Fruit fly (Drosophila melanogaster) whole organism, prepupa: ENCODE data around the gene rho.

ENCODE experiments used
- CG10669 ChIP-seq: fragments of 200-800 bp; sonication (Bioruptor generic); optimal IDR thresholded peaks from 3 replicates; lab custom pipeline; 2018; ENCODE audit warnings: missing biosample characterization, mild to moderate bottlenecking, missing genetic modification characterization, moderate library complexity
- CG1621 ChIP-seq: fragments of 200-800 bp; sonication (Bioruptor generic); optimal IDR thresholded peaks from 3 replicates; lab custom pipeline; 2018; ENCODE audit warnings: missing biosample characterization, mild to moderate bottlenecking, missing genetic modification characterization
- CG16779 ChIP-seq: fragments of 200-800 bp; sonication (Bioruptor generic); optimal IDR thresholded peaks from 3 replicates; lab custom pipeline; 2017; ENCODE audit warnings: missing biosample characterization, mild to moderate bottlenecking, missing genetic modification characterization
- CG3032 ChIP-seq: fragments of 200-800 bp; optimal IDR thresholded peaks from 2 replicates; lab custom pipeline; 2019; ENCODE audit warnings: missing biosample characterization, mild to moderate bottlenecking, missing genetic modification characterization, moderate library complexity
- CG31627 ChIP-seq: fragments of 200-800 bp; sonication (Bioruptor generic); optimal IDR thresholded peaks from 3 replicates; lab custom pipeline; 2016; ENCODE audit warnings: missing biosample characterization, missing genetic modification characterization
- CG34406 ChIP-seq: fragments of 200-800 bp; sonication (Bioruptor generic); optimal IDR thresholded peaks from 3 replicates; lab custom pipeline; 2016; ENCODE audit warnings: missing biosample characterization, missing genetic modification characterization
- CG4318 ChIP-seq: fragments of 200-800 bp; sonication (Bioruptor generic); optimal IDR thresholded peaks from 3 replicates; lab custom pipeline; 2017; ENCODE audit warnings: missing biosample characterization, mild to moderate bottlenecking, missing genetic modification characterization
- CG6163 ChIP-seq: fragments of 200-800 bp; sonication (Bioruptor generic); IDR thresholded peaks from 3 replicates; pipeline ENCODE4 v1.3.6; 2022; ENCODE audit warnings: missing biosample characterization, missing genetic modification characterization
- CG6808 ChIP-seq: fragments of 200-800 bp; sonication (Bioruptor generic); optimal IDR thresholded peaks from 3 replicates; lab custom pipeline; 2017; ENCODE audit warnings: missing biosample characterization, missing genetic modification characterization, mild to moderate bottlenecking, moderate library complexity, missing genetic modification reagents
- CG6854 ChIP-seq: fragments of 200-800 bp; sonication (Bioruptor generic); optimal IDR thresholded peaks from 2 replicates; lab custom pipeline; 2017; ENCODE audit warnings: missing biosample characterization, mild to moderate bottlenecking, missing genetic modification characterization
- CG7368 ChIP-seq: fragments of 200-800 bp; sonication (Bioruptor generic); optimal IDR thresholded peaks from 3 replicates; lab custom pipeline; 2016; ENCODE audit warnings: missing biosample characterization, missing genetic modification characterization
- CG8319 ChIP-seq: fragments of 200-800 bp; sonication (Bioruptor generic); optimal IDR thresholded peaks from 3 replicates; lab custom pipeline; 2016; ENCODE audit warnings: missing biosample characterization, missing genetic modification characterization
- CG9139 ChIP-seq: fragments of 200-800 bp; sonication (Bioruptor generic); optimal IDR thresholded peaks from 3 replicates; lab custom pipeline; 2017; ENCODE audit warnings: missing biosample characterization, mild to moderate bottlenecking, missing genetic modification characterization
- Eip75B ChIP-seq: fragments of 200-800 bp; sonication (Bioruptor generic); optimal IDR thresholded peaks from 3 replicates; lab custom pipeline; 2016; ENCODE audit warnings: missing biosample characterization, missing genetic modification characterization
- Eip78C ChIP-seq: fragments of 200-800 bp; sonication (Bioruptor generic); peaks from one replicate; lab custom pipeline; 2016; ENCODE audit warnings: missing biosample characterization, missing genetic modification characterization
- Ets21C ChIP-seq: fragments of 200-800 bp; sonication (Bioruptor generic); optimal IDR thresholded peaks from 3 replicates; lab custom pipeline; 2016; ENCODE audit warnings: missing biosample characterization, missing genetic modification characterization
- Ets96B ChIP-seq: fragments of 200-800 bp; optimal IDR thresholded peaks from 2 replicates; lab custom pipeline; 2019; ENCODE audit warnings: missing biosample characterization, mild to moderate bottlenecking, missing genetic modification characterization, moderate library complexity
- Gug ChIP-seq: fragments of 200-800 bp; sonication (Bioruptor generic); IDR thresholded peaks from 2 replicates; pipeline ENCODE4 v1.3.6; 2022; ENCODE audit warnings: missing biosample characterization, missing genetic modification characterization
- Hr38 ChIP-seq: sonication (Bioruptor generic); optimal IDR thresholded peaks from 2 replicates; lab custom pipeline; 2016; ENCODE audit warnings: missing biosample characterization, missing genetic modification characterization
- Hr39 ChIP-seq: fragments of 200-800 bp; sonication (Bioruptor generic); optimal IDR thresholded peaks from 2 replicates; lab custom pipeline; 2016; ENCODE audit warnings: missing biosample characterization, missing genetic modification characterization
- Hr4 ChIP-seq: fragments of 200-800 bp; sonication (Bioruptor generic); optimal IDR thresholded peaks from 3 replicates; lab custom pipeline; 2016; ENCODE audit warnings: missing biosample characterization, missing genetic modification characterization
- Lpt ChIP-seq: fragments of 200-800 bp; sonication (Bioruptor generic); optimal IDR thresholded peaks from 3 replicates; lab custom pipeline; 2016; ENCODE audit warnings: missing biosample characterization, missing genetic modification characterization
- Met ChIP-seq: fragments of 200-800 bp; sonication (Bioruptor generic); optimal IDR thresholded peaks from 3 replicates; lab custom pipeline; 2016; ENCODE audit warnings: missing biosample characterization, missing genetic modification characterization
- OdsH ChIP-seq: fragments of 200-800 bp; sonication (Bioruptor generic); optimal IDR thresholded peaks from 3 replicates; lab custom pipeline; 2016; ENCODE audit warnings: missing biosample characterization, missing genetic modification characterization
- Smox ChIP-seq: fragments of 200-800 bp; sonication (Bioruptor generic); optimal IDR thresholded peaks from 3 replicates; lab custom pipeline; 2016; ENCODE audit warnings: missing biosample characterization, missing genetic modification characterization
- Sox102F ChIP-seq: fragments of 200-800 bp; sonication (Bioruptor generic); optimal IDR thresholded peaks from 2 replicates; lab custom pipeline; 2016; ENCODE audit warnings: missing biosample characterization, mild to moderate bottlenecking, missing genetic modification characterization
- Sox14 ChIP-seq: fragments of 200-800 bp; sonication (Bioruptor generic); optimal IDR thresholded peaks from 3 replicates; lab custom pipeline; 2016; ENCODE audit warnings: missing biosample characterization, missing genetic modification characterization
- Sox15 ChIP-seq: fragments of 200-800 bp; sonication (Bioruptor generic); optimal IDR thresholded peaks from 3 replicates; lab custom pipeline; 2016; ENCODE audit warnings: missing biosample characterization, missing genetic modification characterization
- acj6 ChIP-seq: fragments of 200-800 bp; sonication (Bioruptor generic); optimal IDR thresholded peaks from 3 replicates; lab custom pipeline; 2016; ENCODE audit warnings: missing biosample characterization, missing genetic modification characterization
- dac ChIP-seq: fragments of 200-800 bp; sonication (Bioruptor generic); optimal IDR thresholded peaks from 2 replicates; lab custom pipeline; 2017; ENCODE audit warnings: missing biosample characterization, mild to moderate bottlenecking, missing genetic modification characterization
- eg ChIP-seq: fragments of 200-800 bp; sonication (Bioruptor generic); IDR thresholded peaks from 3 replicates; pipeline ENCODE4 v1.3.6; 2022; ENCODE audit warnings: missing biosample characterization, missing genetic modification characterization
- esn ChIP-seq: fragments of 200-800 bp; sonication (Bioruptor generic); optimal IDR thresholded peaks from 2 replicates; lab custom pipeline; 2016; ENCODE audit warnings: missing biosample characterization, mild to moderate bottlenecking, missing genetic modification characterization, moderate library complexity
- fd59A ChIP-seq: fragments of 200-800 bp; sonication (Bioruptor generic); optimal IDR thresholded peaks from 2 replicates; lab custom pipeline; 2017; ENCODE audit warnings: missing biosample characterization, mild to moderate bottlenecking, missing genetic modification characterization, missing genetic modification reagents
- fd85E ChIP-seq: fragments of 200-800 bp; sonication (Bioruptor generic); optimal IDR thresholded peaks from 3 replicates; lab custom pipeline; 2016; ENCODE audit warnings: missing biosample characterization, missing genetic modification characterization
- fkh ChIP-seq: fragments of 200-800 bp; sonication (Bioruptor generic); optimal IDR thresholded peaks from 3 replicates; lab custom pipeline; 2017; ENCODE audit warnings: missing biosample characterization, mild to moderate bottlenecking, missing genetic modification characterization, moderate library complexity
- lz ChIP-seq: fragments of 200-800 bp; sonication (Bioruptor generic); optimal IDR thresholded peaks from 3 replicates; lab custom pipeline; 2016; ENCODE audit warnings: missing biosample characterization, missing genetic modification characterization
- net ChIP-seq: fragments of 200-800 bp; sonication (Bioruptor generic); optimal IDR thresholded peaks from 3 replicates; lab custom pipeline; 2016; ENCODE audit warnings: missing biosample characterization, missing genetic modification characterization
- spab ChIP-seq: fragments of 200-800 bp; sonication (Bioruptor generic); optimal IDR thresholded peaks from 2 replicates; lab custom pipeline; 2017; ENCODE audit warnings: missing biosample characterization, mild to moderate bottlenecking, missing genetic modification characterization, missing genetic modification reagents
- ss ChIP-seq, 2 experiments: fragments of 200-800 bp; sonication (Bioruptor generic); optimal IDR thresholded peaks; 2 replicates in 1 of 2; 3 replicates in 1 of 2; lab custom pipeline; 2017 to 2018; ENCODE audit warnings: mild to moderate bottlenecking in 2 of 2, missing biosample characterization in 2 of 2, missing genetic modification characterization in 2 of 2, moderate library complexity in 1 of 2
- svp ChIP-seq: fragments of 200-800 bp; sonication (Bioruptor generic); peaks from one replicate; lab custom pipeline; 2016; ENCODE audit warnings: missing biosample characterization, missing genetic modification characterization
- topi ChIP-seq: fragments of 200-800 bp; sonication (Bioruptor generic); optimal IDR thresholded peaks from 3 replicates; lab custom pipeline; 2016; ENCODE audit warnings: missing biosample characterization, missing genetic modification characterization
- vri ChIP-seq: fragments of 200-800 bp; sonication (Bioruptor generic); optimal IDR thresholded peaks from 3 replicates; lab custom pipeline; 2016; ENCODE audit warnings: missing biosample characterization, mild to moderate bottlenecking, missing genetic modification characterization

The rho gene

DNA sequence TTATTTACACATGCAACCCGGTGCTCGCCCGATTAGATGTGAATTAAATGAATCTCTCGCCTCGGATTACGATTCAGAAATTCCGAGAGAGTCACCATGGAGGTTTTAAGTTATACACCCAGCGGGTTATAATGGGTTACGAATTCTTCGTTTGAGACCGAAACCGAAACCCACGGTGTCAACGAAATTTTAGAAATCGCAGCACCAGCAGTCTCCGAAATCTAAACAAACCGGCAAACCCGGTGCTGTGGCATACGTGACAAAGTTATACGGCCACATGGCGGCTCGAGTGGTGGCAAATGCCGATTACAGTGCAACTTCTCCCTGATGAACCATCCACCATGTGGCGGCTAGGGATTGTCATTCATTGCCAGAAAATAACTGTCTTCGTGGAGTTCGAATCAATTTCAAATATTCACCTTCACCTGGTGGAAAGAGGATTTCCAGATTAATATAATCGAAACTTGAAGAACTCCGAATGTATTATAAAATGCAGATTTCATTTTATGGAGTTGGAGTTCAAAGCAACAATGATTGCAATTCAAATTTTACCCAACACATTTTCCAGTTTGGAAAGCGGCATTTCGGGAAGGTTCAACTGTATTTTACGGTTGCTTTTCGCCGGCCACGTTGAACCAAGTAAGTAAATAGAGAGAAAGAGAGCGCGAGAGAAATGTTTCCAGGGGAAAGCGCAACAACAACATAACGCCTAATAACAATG lies 52.4 kb downstream of the rho start (continued):
- TF ChIP-seq CG9139 (GFP tag; lab: Kevin White, UChicago) = no peak
- TF ChIP-seq Hr4 (GFP tag; lab: Kevin White, UChicago) = peak; percentile 92
- TF ChIP-seq Lpt (GFP tag; lab: Kevin White, UChicago) = peak; percentile 68
- TF ChIP-seq spab (GFP tag; lab: Kevin White, UChicago) = peak; percentile 6
- TF ChIP-seq Ets21C (GFP tag; lab: Kevin White, UChicago) = peak; percentile 25
- TF ChIP-seq esn = peak; percentile 67
- TF ChIP-seq fd59A = peak; percentile 39
- TF ChIP-seq fkh (GFP tag; lab: Kevin White, UChicago) = peak; percentile 77
- TF ChIP-seq OdsH (GFP tag; lab: Kevin White, UChicago) = peak; percentile 69
- no peak for TF ChIP-seq CG16779 (tag; lab: Kevin White, UChicago)
- TF ChIP-seq lz (GFP tag; lab: Kevin White, UChicago) = peak; percentile 47
- TF ChIP-seq Sox14 (GFP tag; lab: Kevin White, UChicago) = peak; percentile 70
- peak; percentile 53 for TF ChIP-seq Smox (GFP tag; lab: Kevin White, UChicago)
- TF ChIP-seq eg = peak; percentile 82
- peak; percentile 49 for TF ChIP-seq topi (GFP tag; lab: Kevin White, UChicago)
- TF ChIP-seq Gug = peak; percentile 55
- TF ChIP-seq CG1621 (tag; lab: Kevin White, UChicago) = no peak
- TF ChIP-seq acj6 (GFP tag; lab: Kevin White, UChicago) = peak; percentile 65
- TF ChIP-seq CG34406 (GFP tag; lab: Kevin White, UChicago) = peak; percentile 33
- 0 out of 3 replicates have a peak, but pooled peaks have one; percentile 26 for TF ChIP-seq CG6163 (GFP tag; lab: Robert Waterston, UW)
- TF ChIP-seq CG4318 (GFP tag; lab: Kevin White, UChicago) = peak; percentile 81
- no peak for TF ChIP-seq fd85E
- TF ChIP-seq CG6808 (GFP tag; lab: Kevin White, UChicago) = peak; percentile 63

DNA sequence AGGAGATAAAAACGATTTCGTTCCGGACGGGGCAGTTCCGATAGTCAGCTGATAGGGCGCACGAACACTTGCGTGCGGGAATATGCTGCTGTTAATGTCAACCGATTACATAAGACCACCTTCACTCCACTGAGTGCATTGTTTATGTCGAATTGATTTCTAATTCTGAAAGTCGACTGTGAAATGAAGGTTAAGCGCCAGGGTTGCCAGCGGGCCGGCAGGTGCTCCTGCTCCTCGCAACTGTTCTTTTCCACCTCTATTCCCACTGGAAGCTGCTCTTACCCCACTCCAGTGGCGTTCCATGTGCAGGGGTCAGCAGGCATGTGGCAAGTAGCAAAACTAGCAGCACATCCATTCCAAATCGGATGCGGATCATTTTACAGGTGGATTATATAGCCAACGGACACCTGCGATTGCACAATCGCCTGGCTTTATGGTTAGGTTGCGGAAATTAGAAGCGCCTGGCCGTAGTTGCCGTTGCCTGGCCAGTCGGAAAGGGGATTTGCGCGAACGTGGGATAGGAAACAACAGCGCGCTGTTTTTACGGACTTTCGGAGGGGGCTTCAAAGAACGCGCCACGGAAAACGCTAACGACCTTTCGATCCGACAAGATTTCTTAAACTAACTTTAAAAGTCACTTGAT lies 53.1 kb downstream of the rho start, which contains the start of gene cue:
Gene cue, minus strand, starts transcription at position 641 of the 643 bp plus-strand sequence.
- peak; percentile 44 for TF ChIP-seq svp
- TF ChIP-seq CG3032 (tag; lab: Kevin White, UChicago) = no peak
- peak; percentile 20 for TF ChIP-seq vri (GFP tag; lab: Kevin White, UChicago)
- no peak for TF ChIP-seq Gug

DNA sequence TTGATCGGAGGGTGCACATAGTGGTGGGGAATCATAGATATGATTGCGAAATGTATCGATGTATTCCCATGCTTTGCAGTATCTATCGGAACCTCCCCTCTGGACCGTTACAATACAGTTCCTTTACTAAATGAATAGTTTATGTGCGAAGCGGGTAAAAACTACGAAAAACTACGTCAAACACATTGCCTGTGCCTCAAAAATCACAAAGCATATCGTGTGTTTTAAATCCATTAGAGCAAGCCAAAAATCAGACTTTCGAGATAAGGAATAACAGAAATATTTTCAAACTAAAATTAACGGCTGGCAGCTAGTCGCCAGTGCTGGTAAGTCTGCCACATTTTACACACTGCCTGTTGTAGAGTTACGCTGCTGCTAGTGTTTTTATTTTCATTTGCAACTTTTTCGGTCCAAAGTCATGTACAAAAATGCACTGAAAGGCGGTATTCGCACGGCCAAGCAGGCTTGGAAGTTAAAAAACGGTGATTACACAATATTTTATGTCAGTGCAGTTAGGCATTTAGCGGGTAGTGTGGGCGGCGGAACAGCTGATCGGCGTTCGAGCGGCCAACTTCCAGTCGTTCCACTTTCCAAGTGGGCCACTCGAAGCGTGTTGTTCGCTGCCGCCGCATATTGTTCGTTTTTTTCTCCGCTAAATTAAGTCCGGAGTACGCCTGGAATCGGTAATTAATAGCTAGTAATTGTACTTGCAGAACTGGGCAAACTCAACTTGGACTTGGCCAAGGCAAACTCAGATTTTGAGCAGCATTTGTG lies 53.9 kb downstream of the rho start:
- TF ChIP-seq Hr39 (GFP tag; lab: Kevin White, UChicago) = peak; percentile 78
- peak; percentile 79 for TF ChIP-seq Sox102F (GFP tag; lab: Kevin White, UChicago)
- TF ChIP-seq CG8319 (GFP tag; lab: Kevin White, UChicago) = peak; percentile 57
- TF ChIP-seq fkh (GFP tag; lab: Kevin White, UChicago) = no peak
- TF ChIP-seq Ets96B (tag; lab: Kevin White, UChicago) = peak; percentile 59
- peak; percentile 19 for TF ChIP-seq CG6808 (GFP tag; lab: Kevin White, UChicago)
- TF ChIP-seq Met = peak; percentile 79
- TF ChIP-seq net (GFP tag; lab: Kevin White, UChicago) = peak; percentile 81
- TF ChIP-seq CG1621 (tag; lab: Kevin White, UChicago) = peak; percentile 49
- peak; percentile 74 for TF ChIP-seq CG7368 (GFP tag; lab: Kevin White, UChicago)
- TF ChIP-seq CG31627 (GFP tag; lab: Kevin White, UChicago) = peak; percentile 80
- peak; percentile 60 for TF ChIP-seq Sox14 (GFP tag; lab: Kevin White, UChicago)
- TF ChIP-seq Sox15 = peak; percentile 44
- TF ChIP-seq Hr4 (GFP tag; lab: Kevin White, UChicago) = peak; percentile 76
- peak; percentile 59 for TF ChIP-seq CG6854 (GFP tag; lab: Kevin White, UChicago)
- peak; percentile 81 for TF ChIP-seq eg
- no peak for TF ChIP-seq spab (GFP tag; lab: Kevin White, UChicago)
- peak; percentile 21 for TF ChIP-seq fd59A
- peak; percentile 74 for TF ChIP-seq Gug
- TF ChIP-seq Hr38 = peak; percentile 68
- peak; percentile 15 to 38 for TF ChIP-seq ss (GFP tag; optimal IDR thresholded peaks at IDR 0.05; lab: Kevin White, UChicago)
- TF ChIP-seq Eip78C = peak; percentile 91
- TF ChIP-seq CG10669 (GFP tag; lab: Kevin White, UChicago) = peak; percentile 50
- peak; percentile 82 for TF ChIP-seq svp
- peak; percentile 45 for TF ChIP-seq CG9139 (GFP tag; lab: Kevin White, UChicago)
- TF ChIP-seq CG4318 (GFP tag; lab: Kevin White, UChicago) = no peak
- peak; percentile 60 for TF ChIP-seq Eip75B (GFP tag; lab: Kevin White, UChicago)
- peak; percentile 49 for TF ChIP-seq dac (GFP tag; lab: Kevin White, UChicago)
